Worm (Caenorhabditis elegans): ENCODE results near the gene tbx-33.

- TF ChIP-seq nhr-28 (tag; optimal IDR thresholded peaks at IDR 0.05): no peak
- no peak for TF ChIP-seq unc-120 (tag; optimal IDR thresholded peaks at IDR 0.05; ENCODE audit: poor library complexity, severe bottlenecking)
- no peak for TF ChIP-seq elt-1 (tag; optimal IDR thresholded peaks at IDR 0.05; ENCODE audit: borderline replicate concordance, insufficient read depth)
- TF ChIP-seq nhr-237 (tag; optimal IDR thresholded peaks at IDR 0.05): no peak
- no peak for TF ChIP-seq elt-3 (tag; optimal IDR thresholded peaks at IDR 0.05)
- TF ChIP-seq snpc-4 (tag; optimal IDR thresholded peaks at IDR 0.05): no peak
- no peak for TF ChIP-seq ztf-11 (tag; optimal IDR thresholded peaks at IDR 0.05)
- no peak for TF ChIP-seq lin-13 (tag; optimal IDR thresholded peaks at IDR 0.05)
- no peak for TF ChIP-seq nhr-12 (tag; optimal IDR thresholded peaks at IDR 0.05)
These were observed 24.9 kb downstream of the tbx-33 start for ce11 chrIII:11611618-11612247.

Data from whole organism, mixed stage, embryonic.